Worm (Caenorhabditis elegans) whole organism, young adult: ENCODE results near the gene nspd-6.

Experiments used
- F23B12.7 ChIP-seq: sonication (generic microtip); optimal IDR thresholded peaks from 2 replicates; lab custom pipeline; 2017; ENCODE audit warnings: missing genetic modification characterization, mild to moderate bottlenecking, missing compliant biosample characterization, antibody characterized with exemption, moderate library complexity; ENCODE audit not compliant: insufficient read depth
- mel-28 ChIP-seq: sonication (generic microtip); optimal IDR thresholded peaks from 2 replicates; lab custom pipeline; 2016; ENCODE audit warnings: borderline replicate concordance, mild to moderate bottlenecking, missing genetic modification characterization, missing compliant biosample characterization
- mxl-1 ChIP-seq: sonication (generic microtip); optimal IDR thresholded peaks from 2 replicates; lab custom pipeline; 2016; ENCODE audit warnings: missing genetic modification characterization, missing compliant biosample characterization
- rpc-1 ChIP-seq, 2 experiments: fragments of 150-350 bp in 1 of 2; sonication (generic microtip) in 1 of 2; optimal IDR thresholded peaks; 2 replicates each; lab custom pipeline; 2014 to 2018; ENCODE audit warnings: missing biosample characterization in 1 of 2, missing genetic modification characterization in 1 of 2, missing genetic modification reagents in 1 of 2, missing genotype in 1 of 2

Gene nspd-6

DNA sequence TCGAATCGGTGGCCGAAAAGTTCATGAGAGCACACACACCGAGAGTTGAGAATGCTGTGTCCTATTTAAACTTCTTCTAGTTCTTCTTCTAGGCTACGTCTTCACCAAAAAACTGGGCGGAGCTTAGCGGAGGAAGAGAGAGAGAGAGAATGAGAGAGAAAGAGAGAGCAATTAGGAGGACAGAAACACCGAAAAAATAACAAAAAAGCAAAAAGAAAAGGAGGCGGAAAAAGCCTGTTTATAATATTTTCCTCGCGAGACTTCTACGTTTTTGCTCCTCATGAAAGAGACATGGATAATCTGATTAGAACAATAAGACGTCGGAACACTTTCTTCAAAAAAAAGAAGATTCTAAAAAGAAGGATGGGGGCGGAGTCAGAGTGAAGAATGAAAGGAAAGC, 43.5 kb downstream of the nspd-6 start, which contains the start of gene tkr-3:
TSS of gene tkr-3 (minus strand) at position 101 of the 400 bp plus-strand sequence.
- no peak for TF ChIP-seq F23B12.7
- TF ChIP-seq mel-28 (tag; lab: Kevin White, UChicago): no peak
- TF ChIP-seq mxl-1 (tag; lab: Kevin White, UChicago): no peak
- no peak for TF ChIP-seq rpc-1 (optimal IDR thresholded peaks at IDR 0.05; lab: Kevin White, UChicago)
- TF ChIP-seq rpc-1 (tag; optimal IDR thresholded peaks at IDR 0.05; lab: Kevin White, UChicago): no peak
